Worm (Caenorhabditis elegans) whole organism, L3 larva: ENCODE measurements around the gene Y19D2B.2.

Source experiments
- ceh-82 ChIP-seq: fragments of 150-350 bp; optimal IDR thresholded peaks from 2 replicates; lab custom pipeline; 2014; ENCODE audit warnings: missing biosample characterization, missing genetic modification characterization
- nhr-77 ChIP-seq: fragments of 150-350 bp; optimal IDR thresholded peaks from 2 replicates; lab custom pipeline; 2014; ENCODE audit warnings: missing biosample characterization, missing genetic modification characterization
- unc-39 ChIP-seq: sonication (generic microtip); optimal IDR thresholded peaks from 4 replicates; lab custom pipeline; 2017; ENCODE audit warnings: missing biosample characterization, missing genetic modification characterization

ce11 chrII:10914366-10914765, 9.7 kb upstream of the Y19D2B.2 start, which contains the start of gene F44F4.15:
- no peak for TF ChIP-seq unc-39 (tag; lab: Kevin White, UChicago)
- no peak for TF ChIP-seq ceh-82 (tag; lab: Kevin White, UChicago)
- TF ChIP-seq nhr-77 (tag; lab: Kevin White, UChicago): no peak
